Fruit fly (Drosophila melanogaster) whole organism, embryonic: Measurements from ENCODE around the gene CG13893.

Source experiments
- B-H1 ChIP-seq: fragments of 200-800 bp; sonication (Bioruptor generic); IDR thresholded peaks from 3 replicates; pipeline ENCODE4 v1.3.6; 2022; ENCODE audit warnings: missing biosample characterization, missing genetic modification characterization
- CG10321 ChIP-seq: fragments of 200-800 bp; sonication (Bioruptor generic); IDR thresholded peaks from 2 replicates; pipeline ENCODE4 v1.3.6; 2022; ENCODE audit warnings: missing biosample characterization, missing genetic modification characterization
- CG10462 ChIP-seq: fragments of 200-800 bp; sonication (Bioruptor generic); optimal IDR thresholded peaks from 2 replicates; lab custom pipeline; 2016; ENCODE audit warnings: missing biosample characterization, missing genetic modification characterization
- CG10543 ChIP-seq: fragments of 200-800 bp; sonication (Bioruptor generic); optimal IDR thresholded peaks from 3 replicates; lab custom pipeline; 2017; ENCODE audit warnings: missing biosample characterization, mild to moderate bottlenecking, missing genetic modification characterization, moderate library complexity
- CG12071 ChIP-seq: fragments of 200-800 bp; sonication (Bioruptor generic); optimal IDR thresholded peaks from 3 replicates; lab custom pipeline; 2018; ENCODE audit warnings: missing biosample characterization, mild to moderate bottlenecking, missing genetic modification characterization
- CG12942 ChIP-seq: fragments of 200-800 bp; sonication (Bioruptor generic); optimal IDR thresholded peaks from 3 replicates; lab custom pipeline; 2016; ENCODE audit warnings: missing biosample characterization, missing genetic modification characterization
- CG13123 ChIP-seq: fragments of 200-800 bp; sonication (Bioruptor generic); optimal IDR thresholded peaks from 2 replicates; lab custom pipeline; 2016; ENCODE audit warnings: missing biosample characterization, missing genetic modification characterization
- CG14667 ChIP-seq: fragments of 200-800 bp; sonication (Bioruptor generic); IDR thresholded peaks from 2 replicates; pipeline ENCODE4 v1.3.6; 2022; ENCODE audit warnings: missing biosample characterization, missing genetic modification characterization
- CG14965 ChIP-seq: fragments of 200-800 bp; sonication (Bioruptor generic); optimal IDR thresholded peaks from 2 replicates; lab custom pipeline; 2016; ENCODE audit warnings: missing biosample characterization, missing genetic modification characterization, borderline replicate concordance
- CG15601 ChIP-seq: fragments of 200-800 bp; sonication (Bioruptor generic); optimal IDR thresholded peaks from 3 replicates; lab custom pipeline; 2019; ENCODE audit warnings: missing biosample characterization, mild to moderate bottlenecking, missing genetic modification characterization, moderate library complexity
- CG17912 ChIP-seq: fragments of 200-800 bp; sonication (Bioruptor generic); optimal IDR thresholded peaks from 2 replicates; lab custom pipeline; 2018; ENCODE audit warnings: missing biosample characterization, mild to moderate bottlenecking, missing genetic modification characterization
- CG3065 ChIP-seq: fragments of 200-800 bp; sonication (Bioruptor generic); optimal IDR thresholded peaks from 2 replicates; lab custom pipeline; 2016; ENCODE audit warnings: missing biosample characterization, missing genetic modification characterization
- CG3163 ChIP-seq: fragments of 200-800 bp; sonication (Bioruptor generic); optimal IDR thresholded peaks from 3 replicates; lab custom pipeline; 2016; ENCODE audit warnings: missing biosample characterization, missing genetic modification characterization
- CG3281 ChIP-seq: fragments of 200-800 bp; sonication (Bioruptor generic); optimal IDR thresholded peaks from 3 replicates; lab custom pipeline; 2017; ENCODE audit warnings: missing biosample characterization, mild to moderate bottlenecking, missing genetic modification characterization
- CG33557 ChIP-seq: fragments of 200-800 bp; sonication (Bioruptor generic); optimal IDR thresholded peaks from 2 replicates; lab custom pipeline; 2019; ENCODE audit warnings: missing biosample characterization, mild to moderate bottlenecking, missing genetic modification characterization, moderate library complexity
- CG4328 ChIP-seq: fragments of 200-800 bp; sonication (Bioruptor generic); optimal IDR thresholded peaks from 3 replicates; lab custom pipeline; 2017; ENCODE audit warnings: missing biosample characterization, missing genetic modification reagents, missing genetic modification characterization
- CG6813 ChIP-seq: fragments of 200-800 bp; sonication (Bioruptor generic); optimal IDR thresholded peaks from 2 replicates; lab custom pipeline; 2017; ENCODE audit warnings: missing biosample characterization, missing genetic modification characterization, mild to moderate bottlenecking, moderate library complexity, missing genetic modification reagents
- CG7357 ChIP-seq: fragments of 200-800 bp; sonication (Bioruptor generic); IDR thresholded peaks from 3 replicates; pipeline ENCODE4 v1.3.6; 2022; ENCODE audit warnings: missing biosample characterization, missing genetic modification characterization
- CG8388 ChIP-seq: fragments of 200-800 bp; sonication (Bioruptor generic); optimal IDR thresholded peaks from 2 replicates; lab custom pipeline; 2019; ENCODE audit warnings: missing biosample characterization, mild to moderate bottlenecking, missing genetic modification characterization, moderate library complexity
- CG9797 ChIP-seq: fragments of 200-800 bp; sonication (Bioruptor generic); optimal IDR thresholded peaks from 3 replicates; lab custom pipeline; 2018; ENCODE audit warnings: missing biosample characterization, mild to moderate bottlenecking, missing genetic modification characterization
- CG9817 ChIP-seq: fragments of 200-800 bp; sonication (Bioruptor generic); optimal IDR thresholded peaks from 2 replicates; lab custom pipeline; 2018; ENCODE audit warnings: missing biosample characterization, mild to moderate bottlenecking, missing genetic modification characterization, moderate library complexity
- CrebB ChIP-seq: fragments of 200-800 bp; sonication (Bioruptor generic); optimal IDR thresholded peaks from 3 replicates; lab custom pipeline; 2018; ENCODE audit warnings: missing biosample characterization, mild to moderate bottlenecking, missing genetic modification characterization
- Dbx ChIP-seq: fragments of 200-800 bp; sonication (Bioruptor generic); IDR thresholded peaks from 3 replicates; pipeline ENCODE4 v1.3.6; 2022; ENCODE audit warnings: missing biosample characterization, missing genetic modification characterization
- Dfd ChIP-seq, 2 experiments: fragments of >200 bp; optimal IDR thresholded peaks; 2 replicates each; lab custom pipeline; 2017; ENCODE audit warnings: missing biosample characterization in 2 of 2, missing genetic modification characterization in 2 of 2
- Fer1 ChIP-seq: fragments of 200-800 bp; sonication (Bioruptor generic); optimal IDR thresholded peaks from 2 replicates; lab custom pipeline; 2017; ENCODE audit warnings: missing biosample characterization, mild to moderate bottlenecking, missing genetic modification characterization
- HHEX ChIP-seq: fragments of 200-800 bp; sonication (Bioruptor generic); optimal IDR thresholded peaks from 3 replicates; lab custom pipeline; 2017; ENCODE audit warnings: missing biosample characterization, mild to moderate bottlenecking, missing genetic modification characterization, missing genetic modification reagents
- Lim3 ChIP-seq: fragments of 200-800 bp; sonication (Bioruptor generic); IDR thresholded peaks from 2 replicates; pipeline ENCODE4 v1.3.6; 2022; ENCODE audit warnings: missing biosample characterization, missing genetic modification characterization
- Nf-YC ChIP-seq: fragments of 200-800 bp; optimal IDR thresholded peaks from 3 replicates; lab custom pipeline; 2019; ENCODE audit warnings: missing biosample characterization, mild to moderate bottlenecking, missing genetic modification characterization, moderate library complexity
- Side ChIP-seq: fragments of 200-800 bp; sonication (Bioruptor generic); optimal IDR thresholded peaks from 2 replicates; lab custom pipeline; 2016; ENCODE audit warnings: missing biosample characterization, missing genetic modification characterization
- Sin3A ChIP-seq: fragments of >200 bp; optimal IDR thresholded peaks from 2 replicates; lab custom pipeline; 2018
- ac ChIP-seq: fragments of 200-800 bp; sonication (Bioruptor generic); optimal IDR thresholded peaks from 3 replicates; lab custom pipeline; 2017; ENCODE audit warnings: missing biosample characterization, mild to moderate bottlenecking, missing genetic modification characterization
- ase ChIP-seq: fragments of 200-800 bp; sonication (Bioruptor generic); IDR thresholded peaks from 3 replicates; pipeline ENCODE4 v1.3.6; 2022; ENCODE audit warnings: missing biosample characterization, missing genetic modification characterization
- btn ChIP-seq: fragments of 200-800 bp; sonication (Bioruptor generic); optimal IDR thresholded peaks from 2 replicates; lab custom pipeline; 2016; ENCODE audit warnings: missing biosample characterization, missing genetic modification characterization
- cg ChIP-seq: fragments of 200-800 bp; sonication (Bioruptor generic); optimal IDR thresholded peaks from 3 replicates; lab custom pipeline; 2019; ENCODE audit warnings: missing biosample characterization, mild to moderate bottlenecking, missing genetic modification characterization, moderate library complexity
- croc ChIP-seq: fragments of 200-800 bp; sonication (Bioruptor generic); conservative IDR thresholded peaks from 3 replicates; pipeline ENCODE4 v1.3.6; 2022; ENCODE audit warnings: missing biosample characterization, missing genetic modification characterization
- exex ChIP-seq: fragments of 200-800 bp; sonication (Bioruptor generic); optimal IDR thresholded peaks from 4 replicates; lab custom pipeline; 2018; ENCODE audit warnings: missing biosample characterization, mild to moderate bottlenecking, missing genetic modification characterization, moderate library complexity
- fu2 ChIP-seq: fragments of 200-800 bp; sonication (Bioruptor generic); optimal IDR thresholded peaks from 2 replicates; lab custom pipeline; 2016; ENCODE audit warnings: missing biosample characterization, missing genetic modification characterization
- gem ChIP-seq: fragments of 200-800 bp; sonication (Bioruptor generic); optimal IDR thresholded peaks from 2 replicates; lab custom pipeline; 2019; ENCODE audit warnings: missing biosample characterization, mild to moderate bottlenecking, missing genetic modification characterization, moderate library complexity
- gro ChIP-seq: fragments of 200-800 bp; sonication (Bioruptor generic); optimal IDR thresholded peaks from 2 replicates; lab custom pipeline; 2016; ENCODE audit warnings: missing biosample characterization, missing genetic modification characterization
- knrl ChIP-seq: fragments of 200-800 bp; sonication (Bioruptor generic); IDR thresholded peaks from 3 replicates; pipeline ENCODE4 v1.3.6; 2022; ENCODE audit warnings: missing biosample characterization, missing genetic modification characterization; ENCODE audit not compliant: partially characterized antibody
- nerfin-2 ChIP-seq: fragments of 200-800 bp; sonication (Bioruptor generic); IDR thresholded peaks from 2 replicates; pipeline ENCODE4 v1.3.6; 2022; ENCODE audit warnings: missing biosample characterization, missing genetic modification characterization; ENCODE audit not compliant: partially characterized antibody
- otp ChIP-seq: fragments of 200-800 bp; sonication (Bioruptor generic); IDR thresholded peaks from 3 replicates; pipeline ENCODE4, ENCODE4 v1.3.6; 2022; ENCODE audit warnings: missing biosample characterization, missing genetic modification characterization
- repo ChIP-seq: fragments of 200-800 bp; sonication (Bioruptor generic); optimal IDR thresholded peaks from 2 replicates; lab custom pipeline; 2016; ENCODE audit warnings: missing biosample characterization, missing genetic modification characterization
- sc ChIP-seq, 3 experiments: fragments of >200 bp in 2 of 3; fragments of 200-800 bp in 1 of 3; sonication (Bioruptor generic) in 1 of 3; optimal IDR thresholded peaks; 2 replicates in 2 of 3; 3 replicates in 1 of 3; lab custom pipeline; 2017; ENCODE audit warnings: mild to moderate bottlenecking in 1 of 3, missing biosample characterization in 1 of 3, missing genetic modification characterization in 1 of 3, missing genetic modification reagents in 1 of 3
- sisA ChIP-seq: fragments of 200-800 bp; sonication (Bioruptor generic); IDR thresholded peaks from 2 replicates; pipeline ENCODE4 v1.3.6; 2022; ENCODE audit warnings: missing biosample characterization, missing genetic modification characterization
- tio ChIP-seq: fragments of 200-800 bp; sonication (Bioruptor generic); optimal IDR thresholded peaks from 2 replicates; lab custom pipeline; 2017; ENCODE audit warnings: missing biosample characterization, missing genetic modification characterization, inconsistent platforms
- ttk ChIP-seq: fragments of 200-800 bp; sonication (Bioruptor generic); IDR thresholded peaks from 2 replicates; pipeline ENCODE4 v2.1.2; 2022; ENCODE audit warnings: missing biosample characterization, missing genetic modification characterization
- unc-4 ChIP-seq: fragments of 200-800 bp; sonication (Bioruptor generic); IDR thresholded peaks from 2 replicates; pipeline ENCODE4 v1.3.6; 2022; ENCODE audit warnings: missing biosample characterization, missing genetic modification characterization; ENCODE audit not compliant: partially characterized antibody
- wor ChIP-seq: fragments of 200-800 bp; sonication (Bioruptor generic); IDR thresholded peaks from 2 replicates; pipeline ENCODE4 v1.3.6; 2022; ENCODE audit warnings: missing biosample characterization, missing genetic modification characterization

CG13893 gene

DNA sequence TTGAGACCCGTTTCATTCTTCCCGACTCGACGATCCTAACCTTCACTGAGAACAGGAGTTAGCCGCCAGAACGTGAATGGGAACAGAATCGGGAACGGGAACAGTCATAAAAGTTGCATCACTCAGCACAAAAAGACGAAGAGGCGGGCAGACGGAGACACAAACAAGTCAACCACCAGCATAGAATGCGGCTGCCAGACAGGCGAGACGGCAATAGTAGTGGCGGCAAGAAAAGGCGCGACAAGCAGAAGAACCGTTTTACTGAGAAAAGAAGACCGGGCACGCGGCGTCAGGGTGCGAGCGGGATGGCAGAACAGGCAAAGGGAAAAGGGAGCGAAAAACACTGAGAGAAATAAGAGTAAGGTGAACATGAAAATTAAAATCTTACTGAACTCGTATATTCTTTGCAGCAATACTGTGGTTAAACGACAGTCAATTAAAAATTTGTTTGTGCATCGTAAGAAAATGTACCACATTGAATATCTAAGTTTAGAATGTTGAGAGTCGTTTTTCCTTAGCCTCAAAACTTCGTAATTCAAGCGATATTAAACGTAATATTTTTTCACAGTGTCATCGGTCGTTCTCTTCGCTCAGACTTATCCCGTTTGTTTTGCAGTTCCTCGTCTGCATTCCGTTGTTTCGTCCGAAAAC, 36.6 kb upstream of the CG13893 start (continued):
- TF ChIP-seq HHEX (GFP tag; lab: Kevin White, UChicago), result peak; percentile 81
- TF ChIP-seq CG10321 (GFP tag; lab: Robert Waterston, UW), result peak; percentile 85
- TF ChIP-seq sc (optimal IDR thresholded peaks at IDR 0.05; lab: Kevin White, UChicago), result no peak
- peak; percentile 69 for TF ChIP-seq sc (GFP tag; optimal IDR thresholded peaks at IDR 0.05; lab: Kevin White, UChicago)
- TF ChIP-seq cg, result no peak
- peak; percentile 38 for TF ChIP-seq CrebB (tag; lab: Kevin White, UChicago)
- no peak for TF ChIP-seq Sin3A
- peak; percentile 61; the same call in 1 of the 3 replicates for TF ChIP-seq Dbx
- TF ChIP-seq CG3281 (GFP tag; lab: Kevin White, UChicago), result peak; percentile 79
- no peak for TF ChIP-seq nerfin-2 (GFP tag; lab: Robert Waterston, UW)
- no peak for TF ChIP-seq exex
- TF ChIP-seq gem (tag; lab: Kevin White, UChicago), result peak; percentile 92
- no peak for TF ChIP-seq Dfd (GFP tag; optimal IDR thresholded peaks at IDR 0.05; lab: Kevin White, UChicago)
- peak; percentile 80 for TF ChIP-seq CG4328
- TF ChIP-seq croc (GFP tag; lab: Robert Waterston, UW), result peak; percentile 76
- peak; percentile 75; the same call in 2 of the 3 replicates for TF ChIP-seq ase (GFP tag; lab: Robert Waterston, UW)
- no peak for TF ChIP-seq CG17912
- TF ChIP-seq sisA (GFP tag; lab: Robert Waterston, UW), result peak; percentile 76
- peak; percentile 73 for TF ChIP-seq ac (GFP tag; lab: Kevin White, UChicago)
- peak; percentile 93 for TF ChIP-seq CG33557 (GFP tag; lab: Kevin White, UChicago)
- TF ChIP-seq Nf-YC, result peak; percentile 16
- TF ChIP-seq CG15601 (tag; lab: Kevin White, UChicago), result peak; percentile 88
- peak; percentile 61 for TF ChIP-seq B-H1 (GFP tag; lab: Robert Waterston, UW)
- peak; percentile 84 for TF ChIP-seq CG8388 (GFP tag; lab: Kevin White, UChicago)
- peak; percentile 89 for TF ChIP-seq Side (GFP tag; lab: Kevin White, UChicago)
- peak; percentile 66 for TF ChIP-seq CG3065 (GFP tag; lab: Kevin White, UChicago)
- TF ChIP-seq btn (GFP tag; lab: Kevin White, UChicago), result peak; percentile 57
- TF ChIP-seq CG14965, result peak; percentile 71
- TF ChIP-seq CG14667 (GFP tag; lab: Robert Waterston, UW), result peak; percentile 31; the same call in 1 of the 2 replicates
- peak; percentile 64 for TF ChIP-seq CG3163 (GFP tag; lab: Kevin White, UChicago)
- TF ChIP-seq CG13123 (GFP tag; lab: Kevin White, UChicago), result peak; percentile 65
- TF ChIP-seq CG9817 (tag; lab: Kevin White, UChicago), result peak; percentile 72
- peak; percentile 75 for TF ChIP-seq ttk (GFP tag; lab: Robert Waterston, UW)
- peak; percentile 77 for TF ChIP-seq repo (GFP tag; lab: Kevin White, UChicago)
- no peak for TF ChIP-seq knrl (GFP tag; lab: Robert Waterston, UW)
- TF ChIP-seq CG7357, result peak; percentile 37; the same call in 1 of the 3 replicates
- peak; percentile 74 for TF ChIP-seq fu2 (GFP tag; lab: Kevin White, UChicago)
- TF ChIP-seq Lim3, result no peak
- peak; percentile 24 for TF ChIP-seq gro (GFP tag; lab: Kevin White, UChicago)
- peak; percentile 57; the same call in 1 of the 3 replicates for TF ChIP-seq otp (GFP tag; lab: Robert Waterston, UW)
- peak; percentile 81 for TF ChIP-seq CG6813 (GFP tag; lab: Kevin White, UChicago)
- peak; percentile 57 for TF ChIP-seq wor (GFP tag; lab: Robert Waterston, UW)
- TF ChIP-seq Fer1 (GFP tag; lab: Kevin White, UChicago), result peak; percentile 81
- peak; percentile 82 for TF ChIP-seq tio (GFP tag; lab: Kevin White, UChicago)
- TF ChIP-seq CG10462, result peak; percentile 80
- peak; percentile 68 for TF ChIP-seq CG12942 (GFP tag; lab: Kevin White, UChicago)
- TF ChIP-seq CG12071, result peak; percentile 41
- TF ChIP-seq CG9797 (GFP tag; lab: Kevin White, UChicago), result peak; percentile 14
- peak; percentile 54 for TF ChIP-seq CG10543 (GFP tag; lab: Kevin White, UChicago)
- no peak for TF ChIP-seq unc-4 (GFP tag; lab: Robert Waterston, UW)
